Worm (Caenorhabditis elegans) whole organism, midembryonic: ENCODE data around the gene C02B10.3.

Experiments
- T22C8.4 ChIP-seq: fragments of 200-800 bp; sonication (Bioruptor generic); IDR thresholded peaks from 2 replicates; pipeline ENCODE4 v1.3.6; 2022; ENCODE audit warnings: missing genetic modification characterization, missing compliant biosample characterization
- cog-1 ChIP-seq: sonication (generic microtip); optimal IDR thresholded peaks from 2 replicates; lab custom pipeline; 2016; ENCODE audit warnings: missing genetic modification characterization, missing compliant biosample characterization
- flt-1 ChIP-seq: fragments of 200-800 bp; sonication (Bioruptor generic); IDR thresholded peaks from 2 replicates; pipeline ENCODE4 v1.3.6; 2022; ENCODE audit warnings: missing genetic modification characterization, missing compliant biosample characterization
- klf-2 ChIP-seq: fragments of 200-800 bp; sonication (Bioruptor generic); conservative IDR thresholded peaks from 2 replicates; pipeline ENCODE4 v1.3.6; 2022; ENCODE audit warnings: missing genetic modification reagents, missing genetic modification characterization, missing compliant biosample characterization
- med-1 ChIP-seq: sonication (generic microtip); optimal IDR thresholded peaks from 2 replicates; lab custom pipeline; 2017; ENCODE audit warnings: missing genetic modification characterization, mild to moderate bottlenecking, missing compliant biosample characterization, antibody characterized with exemption, missing genetic modification reagents; ENCODE audit not compliant: insufficient read depth
- ref-1 ChIP-seq: fragments of 200-800 bp; sonication (Bioruptor generic); conservative IDR thresholded peaks from 2 replicates; pipeline ENCODE4 v1.3.6; 2022; ENCODE audit warnings: missing genetic modification reagents, missing genetic modification characterization, missing compliant biosample characterization
- tab-1 ChIP-seq: fragments of 200-800 bp; sonication (Bioruptor generic); IDR thresholded peaks from 2 replicates; pipeline ENCODE4 v1.3.6; 2022; ENCODE audit warnings: missing genetic modification characterization, missing compliant biosample characterization
- ztf-23 ChIP-seq: fragments of 200-800 bp; sonication (Bioruptor generic); IDR thresholded peaks from 2 replicates; pipeline ENCODE4 v1.3.6; 2022; ENCODE audit warnings: missing genetic modification reagents, missing genetic modification characterization, missing compliant biosample characterization
- ztf-29 ChIP-seq: fragments of 200-800 bp; sonication (Bioruptor generic); IDR thresholded peaks from 2 replicates; pipeline ENCODE4 v1.3.6; 2022; ENCODE audit warnings: missing genetic modification reagents, missing genetic modification characterization, missing compliant biosample characterization

Gene C02B10.3

ce11 chrIV:5131781-5132180 lies 28.7 kb upstream of the C02B10.3 start:
- TF ChIP-seq tab-1 (GFP tag; lab: Robert Waterston, UW) (no peak), T22C8.4 (GFP tag; lab: Robert Waterston, UW) (no peak), med-1 (no peak), cog-1 (tag; lab: Kevin White, UChicago) (no peak), ztf-23 (GFP tag; lab: Robert Waterston, UW) (no peak), ref-1 (no peak), klf-2 (GFP tag; lab: Robert Waterston, UW) (no peak), ztf-29 (no peak), flt-1 (GFP tag; lab: Robert Waterston, UW) (no peak)

ce11 chrIV:5121995-5122394 lies 18.9 kb upstream of the C02B10.3 start, which contains the start of gene tkr-3:
tkr-3 (minus strand) TSS chrIV:5122095.
- no peak for TF ChIP-seq flt-1 (GFP tag; lab: Robert Waterston, UW)
- TF ChIP-seq tab-1 (GFP tag; lab: Robert Waterston, UW) = no peak
- no peak for TF ChIP-seq ref-1
- TF ChIP-seq klf-2 (GFP tag; lab: Robert Waterston, UW) = no peak
- no peak for TF ChIP-seq T22C8.4 (GFP tag; lab: Robert Waterston, UW)
- no peak for TF ChIP-seq med-1
- no peak for TF ChIP-seq ztf-29
- no peak for TF ChIP-seq cog-1 (tag; lab: Kevin White, UChicago)
- no peak for TF ChIP-seq ztf-23 (GFP tag; lab: Robert Waterston, UW)

- TF ChIP-seq tab-1 (GFP tag; lab: Robert Waterston, UW) (no peak), cog-1 (tag; lab: Kevin White, UChicago) (no peak), klf-2 (GFP tag; lab: Robert Waterston, UW) (no peak), ztf-23 (GFP tag; lab: Robert Waterston, UW) (no peak), flt-1 (GFP tag; lab: Robert Waterston, UW) (no peak), ztf-29 (no peak), med-1 (no peak), ref-1 (no peak), T22C8.4 (GFP tag; lab: Robert Waterston, UW) (no peak)
These were observed 8.5 kb upstream of the C02B10.3 start, which contains the start of gene AC7.3 for ce11 chrIV:5111533-5111932. AC7.3 (plus strand) TSS chrIV:5111833.

ce11 chrIV:5110391-5110930 lies 7.4 kb upstream of the C02B10.3 start:
- TF ChIP-seq flt-1 (GFP tag; lab: Robert Waterston, UW) = no peak
- no peak for TF ChIP-seq T22C8.4 (GFP tag; lab: Robert Waterston, UW)
- no peak for TF ChIP-seq ztf-23 (GFP tag; lab: Robert Waterston, UW)
- no peak for TF ChIP-seq ref-1
- no peak for TF ChIP-seq tab-1 (GFP tag; lab: Robert Waterston, UW)
- TF ChIP-seq med-1 = no peak
- no peak for TF ChIP-seq cog-1 (tag; lab: Kevin White, UChicago)
- TF ChIP-seq klf-2 (GFP tag; lab: Robert Waterston, UW) = no peak
- no peak for TF ChIP-seq ztf-29

ce11 chrIV:5109943-5110342 lies 6.9 kb upstream of the C02B10.3 start:
- no peak for TF ChIP-seq ref-1
- TF ChIP-seq T22C8.4 (GFP tag; lab: Robert Waterston, UW) = no peak
- TF ChIP-seq klf-2 (GFP tag; lab: Robert Waterston, UW) = no peak
- no peak for TF ChIP-seq cog-1 (tag; lab: Kevin White, UChicago)
- TF ChIP-seq ztf-23 (GFP tag; lab: Robert Waterston, UW) = no peak
- TF ChIP-seq med-1 = no peak
- no peak for TF ChIP-seq ztf-29
- no peak for TF ChIP-seq tab-1 (GFP tag; lab: Robert Waterston, UW)
- no peak for TF ChIP-seq flt-1 (GFP tag; lab: Robert Waterston, UW)

- no peak for TF ChIP-seq flt-1 (GFP tag; lab: Robert Waterston, UW)
- TF ChIP-seq klf-2 (GFP tag; lab: Robert Waterston, UW) = no peak
- TF ChIP-seq med-1 = no peak
- no peak for TF ChIP-seq tab-1 (GFP tag; lab: Robert Waterston, UW)
- TF ChIP-seq ztf-23 (GFP tag; lab: Robert Waterston, UW) = no peak
- TF ChIP-seq ztf-29 = no peak
- no peak for TF ChIP-seq ref-1
- no peak for TF ChIP-seq T22C8.4 (GFP tag; lab: Robert Waterston, UW)
- no peak for TF ChIP-seq cog-1 (tag; lab: Kevin White, UChicago)
These were observed 5.9 kb upstream of the C02B10.3 start for ce11 chrIV:5108971-5109370.

ce11 chrIV:5101945-5102344 lies 1.1 kb downstream of the C02B10.3 start:
- TF ChIP-seq cog-1 (tag; lab: Kevin White, UChicago) (no peak), ref-1 (no peak), med-1 (no peak), tab-1 (GFP tag; lab: Robert Waterston, UW) (no peak), ztf-29 (no peak), flt-1 (GFP tag; lab: Robert Waterston, UW) (no peak), klf-2 (GFP tag; lab: Robert Waterston, UW) (no peak), T22C8.4 (GFP tag; lab: Robert Waterston, UW) (no peak), ztf-23 (GFP tag; lab: Robert Waterston, UW) (no peak)

ce11 chrIV:5100145-5100544 lies 2.9 kb downstream of the C02B10.3 start:
- TF ChIP-seq ztf-23 (GFP tag; lab: Robert Waterston, UW) = peak; percentile 52; the same call in 1 of the 2 replicates
- TF ChIP-seq ref-1 = no peak
- TF ChIP-seq med-1 = no peak

- TF ChIP-seq tab-1 (GFP tag; lab: Robert Waterston, UW) = no peak
- TF ChIP-seq cog-1 (tag; lab: Kevin White, UChicago) = no peak
- no peak for TF ChIP-seq ref-1
- no peak for TF ChIP-seq T22C8.4 (GFP tag; lab: Robert Waterston, UW)
- no peak for TF ChIP-seq flt-1 (GFP tag; lab: Robert Waterston, UW)
- no peak for TF ChIP-seq klf-2 (GFP tag; lab: Robert Waterston, UW)
- no peak for TF ChIP-seq ztf-23 (GFP tag; lab: Robert Waterston, UW)
- TF ChIP-seq med-1 = no peak
- no peak for TF ChIP-seq ztf-29
These were observed 9.6 kb downstream of the C02B10.3 start for ce11 chrIV:5093462-5093861.
